Worm (Caenorhabditis elegans): ENCODE data around the gene C29E4.17.
A peak's percentile ranks its signal among the peaks of the same experiment; 100 is the strongest.

- TF ChIP-seq unc-39 (tag; optimal IDR thresholded peaks at IDR 0.05) (no peak), ceh-82 (tag; optimal IDR thresholded peaks at IDR 0.05) (no peak), R02D3.7 (tag; optimal IDR thresholded peaks at IDR 0.05) (no peak), nhr-11 (tag; optimal IDR thresholded peaks at IDR 0.05) (no peak), snpc-4 (tag; optimal IDR thresholded peaks at IDR 0.05) (no peak), lsy-2 (tag; optimal IDR thresholded peaks at IDR 0.05) (peak in 1 of 2 experiments; percentile 26), nhr-77 (tag; optimal IDR thresholded peaks at IDR 0.05) (no peak), egl-27 (tag; optimal IDR thresholded peaks at IDR 0.05) (no peak), skn-1 (tag; optimal IDR thresholded peaks at IDR 0.05) (no peak), unc-62 (GFP tag; optimal IDR thresholded peaks at IDR 0.05) (no peak), lin-39 (tag; optimal IDR thresholded peaks at IDR 0.05) (no peak), ama-1 (optimal IDR thresholded peaks at IDR 0.05) (no peak), nhr-237 (tag; optimal IDR thresholded peaks at IDR 0.05) (no peak)
These were observed 42.1 kb upstream of the C29E4.17 start for ce11 chrIII:7880132-7880715.
